In genomic region chrX:2317347-2317832, dm6 we compare ENCODE assay signal across 1 fruit fly cellular context.
A peak's percentile ranks its signal among the peaks of the same experiment; 100 is the strongest.
TF ChIP-seq lines count a peak whose summit lies in the region.

No protein-coding gene starts in this region.

TF ChIP-seq in whole organism, embryonic, 481 proteins besides CTCF, POLR2A, EP300 and RAD21 (continued from another document and continues in another):
- TF ChIP-seq CG12769 (tag; optimal IDR thresholded peaks at IDR 0.05; lab: Kevin White, UChicago) (peak; percentile 64), sim (GFP tag; IDR thresholded peaks at IDR 0.05; lab: Robert Waterston, UW) (no peak), Spps (tag; optimal IDR thresholded peaks at IDR 0.05; lab: Kevin White, UChicago) (no peak), pnt (GFP tag; optimal IDR thresholded peaks at IDR 0.05; lab: Kevin White, UChicago) (no peak), Jarid2 (GFP tag; optimal IDR thresholded peaks at IDR 0.05; lab: Kevin White, UChicago) (no peak), CG10147 (GFP tag; optimal IDR thresholded peaks at IDR 0.05; lab: Kevin White, UChicago) (no peak), CG14441 (GFP tag; IDR thresholded peaks at IDR 0.05; lab: Robert Waterston, UW) (no peak), gro (GFP tag; optimal IDR thresholded peaks at IDR 0.05; lab: Kevin White, UChicago) (no peak), Atf6 (GFP tag; IDR thresholded peaks at IDR 0.05; lab: Robert Waterston, UW) (0 out of 2 replicates have a peak, but pooled peaks have one; percentile 16), peb (GFP tag; IDR thresholded peaks at IDR 0.05; lab: Robert Waterston, UW) (no peak), CG17328 (GFP tag; IDR thresholded peaks at IDR 0.05; lab: Robert Waterston, UW) (no peak; the same call in 1 of the 2 replicates), Ada2b (GFP tag; IDR thresholded peaks at IDR 0.05; lab: Robert Waterston, UW) (no peak), lola (GFP tag; optimal IDR thresholded peaks at IDR 0.05; lab: Kevin White, UChicago) (no peak), CG15479 (GFP tag; optimal IDR thresholded peaks at IDR 0.05; lab: Kevin White, UChicago) (no peak), ken (GFP tag; IDR thresholded peaks at IDR 0.05; lab: Robert Waterston, UW) (no peak), Nf-YC (tag; optimal IDR thresholded peaks at IDR 0.05; lab: Kevin White, UChicago) (peak; percentile 9), Sry-δ (GFP tag; optimal IDR thresholded peaks at IDR 0.05; lab: Kevin White, UChicago) (no peak), CG6175 (GFP tag; IDR thresholded peaks at IDR 0.05; lab: Robert Waterston, UW) (no peak), CG18011 (GFP tag; optimal IDR thresholded peaks at IDR 0.05; lab: Kevin White, UChicago) (no peak), Med (GFP tag; lab: Kevin White, UChicago) (peak; percentile 77), fd102C (GFP tag; optimal IDR thresholded peaks at IDR 0.05; lab: Kevin White, UChicago) (no peak), gsb-n (tag; optimal IDR thresholded peaks at IDR 0.05; lab: Kevin White, UChicago) (peak; percentile 21), Sry-β (GFP tag; optimal IDR thresholded peaks at IDR 0.05; lab: Kevin White, UChicago) (no peak), CG13287 (GFP tag; IDR thresholded peaks at IDR 0.05; lab: Robert Waterston, UW; ENCODE audit: partially characterized antibody) (peak; percentile 49; the same call in 1 of the 2 replicates), CG17385 (GFP tag; optimal IDR thresholded peaks at IDR 0.05; lab: Kevin White, UChicago) (peak; percentile 73), CG1792 (GFP tag; optimal IDR thresholded peaks at IDR 0.05; lab: Kevin White, UChicago) (no peak), tll (GFP tag; optimal IDR thresholded peaks at IDR 0.05; lab: Kevin White, UChicago) (no peak), Awh (GFP tag; IDR thresholded peaks at IDR 0.05; lab: Robert Waterston, UW) (0 out of 2 replicates have a peak, but pooled peaks have one; percentile 19), CG13296 (GFP tag; optimal IDR thresholded peaks at IDR 0.05; lab: Kevin White, UChicago) (peak; percentile 46), Fer1 (GFP tag; optimal IDR thresholded peaks at IDR 0.05; lab: Kevin White, UChicago) (peak; percentile 13), Bgb (GFP tag; IDR thresholded peaks at IDR 0.05; lab: Robert Waterston, UW; ENCODE audit: partially characterized antibody) (no peak), CG4820 (GFP tag; optimal IDR thresholded peaks at IDR 0.05; lab: Kevin White, UChicago) (no peak), aop (GFP tag; IDR thresholded peaks at IDR 0.05; lab: Robert Waterston, UW) (peak; percentile 97), CG10431 (GFP tag; optimal IDR thresholded peaks at IDR 0.05; lab: Kevin White, UChicago) (peak; percentile 49), Bteb2 (GFP tag; optimal IDR thresholded peaks at IDR 0.05; lab: Kevin White, UChicago) (no peak), CG18599 (GFP tag; optimal IDR thresholded peaks at IDR 0.05; lab: Kevin White, UChicago) (no peak), sd (tag; optimal IDR thresholded peaks at IDR 0.05; lab: Kevin White, UChicago) (peak; percentile 65), Eip74EF (GFP tag; optimal IDR thresholded peaks at IDR 0.05; lab: Kevin White, UChicago) (peak in 1 of 2 experiments; percentile 98), E2f1 (GFP tag; IDR thresholded peaks at IDR 0.05; lab: Robert Waterston, UW) (no peak), CG31441 (GFP tag; IDR thresholded peaks at IDR 0.05; lab: Robert Waterston, UW) (no peak), CG6854 (GFP tag; optimal IDR thresholded peaks at IDR 0.05; lab: Kevin White, UChicago) (peak; percentile 29), unc-4 (GFP tag; IDR thresholded peaks at IDR 0.05; lab: Robert Waterston, UW; ENCODE audit: partially characterized antibody) (peak; percentile 46; the same call in 1 of the 2 replicates), CG8290 (GFP tag; optimal IDR thresholded peaks at IDR 0.05; lab: Kevin White, UChicago) (no peak), CG8290 (tag; optimal IDR thresholded peaks at IDR 0.05; lab: Kevin White, UChicago) (peak in 1 of 2 experiments; percentile 17), crol (GFP tag; IDR thresholded peaks at IDR 0.05; lab: Robert Waterston, UW) (peak; percentile 91), lov (optimal IDR thresholded peaks at IDR 0.05; lab: Kevin White, UChicago) (no peak), lov (GFP tag; IDR thresholded peaks at IDR 0.05; lab: Robert Waterston, UW) (no peak), CG12236 (GFP tag; optimal IDR thresholded peaks at IDR 0.05; lab: Kevin White, UChicago) (no peak), sqz (GFP tag; optimal IDR thresholded peaks at IDR 0.05; lab: Kevin White, UChicago) (peak; percentile 92), en (GFP tag; optimal IDR thresholded peaks at IDR 0.05; lab: Kevin White, UChicago) (no peak), Sox102F (GFP tag; optimal IDR thresholded peaks at IDR 0.05; lab: Kevin White, UChicago) (no peak), sens (GFP tag; lab: Kevin White, UChicago) (peak; percentile 74), Vsx1 (GFP tag; optimal IDR thresholded peaks at IDR 0.05; lab: Kevin White, UChicago) (no peak), CG3065 (GFP tag; optimal IDR thresholded peaks at IDR 0.05; lab: Kevin White, UChicago) (no peak), onecut (GFP tag; IDR thresholded peaks at IDR 0.05; lab: Robert Waterston, UW) (peak; percentile 36), ewg (GFP tag; optimal IDR thresholded peaks at IDR 0.05; lab: Kevin White, UChicago) (no peak), CG10543 (GFP tag; optimal IDR thresholded peaks at IDR 0.05; lab: Kevin White, UChicago) (peak; percentile 11), CG18262 (tag; optimal IDR thresholded peaks at IDR 0.05; lab: Kevin White, UChicago) (no peak), dm (GFP tag; optimal IDR thresholded peaks at IDR 0.05; lab: Kevin White, UChicago) (no peak), Hand (GFP tag; optimal IDR thresholded peaks at IDR 0.05; lab: Kevin White, UChicago) (peak; percentile 28), luna (GFP tag; optimal IDR thresholded peaks at IDR 0.05; lab: Kevin White, UChicago) (no peak), CG6791 (GFP tag; IDR thresholded peaks at IDR 0.05; lab: Robert Waterston, UW; ENCODE audit: partially characterized antibody) (no peak; the same call in 2 of the 3 replicates), CG32532 (GFP tag; IDR thresholded peaks at IDR 0.05; lab: Robert Waterston, UW) (peak; percentile 70; the same call in 1 of the 2 replicates), CG12071 (GFP tag; optimal IDR thresholded peaks at IDR 0.05; lab: Kevin White, UChicago) (peak; percentile 56), exex (tag; optimal IDR thresholded peaks at IDR 0.05; lab: Kevin White, UChicago) (peak; percentile 2), CG6683 (GFP tag; optimal IDR thresholded peaks at IDR 0.05; lab: Kevin White, UChicago) (peak; percentile 8), HLH54F (GFP tag; optimal IDR thresholded peaks at IDR 0.05; lab: Kevin White, UChicago) (no peak), fru (optimal IDR thresholded peaks at IDR 0.05; lab: Kevin White, UChicago) (no peak), CG3995 (GFP tag; optimal IDR thresholded peaks at IDR 0.05; lab: Kevin White, UChicago) (peak; percentile 76), ara (GFP tag; IDR thresholded peaks at IDR 0.05; lab: Robert Waterston, UW) (0 out of 2 replicates have a peak, but pooled peaks have one; percentile 21), cwo (GFP tag; optimal IDR thresholded peaks at IDR 0.05; lab: Kevin White, UChicago) (no peak), chm (GFP tag; IDR thresholded peaks at IDR 0.05; lab: Robert Waterston, UW) (0 out of 2 replicates have a peak, but pooled peaks have one; percentile 54), CG34224 (GFP tag; IDR thresholded peaks at IDR 0.05; lab: Robert Waterston, UW; ENCODE audit: partially characterized antibody) (peak; percentile 62), unpg (GFP tag; optimal IDR thresholded peaks at IDR 0.05; lab: Kevin White, UChicago) (no peak), CG16813 (GFP tag; IDR thresholded peaks at IDR 0.05; lab: Robert Waterston, UW; ENCODE audit: partially characterized antibody) (no peak), HmgZ (tag; optimal IDR thresholded peaks at IDR 0.05; lab: Kevin White, UChicago) (peak; percentile 36), CG3163 (GFP tag; optimal IDR thresholded peaks at IDR 0.05; lab: Kevin White, UChicago) (peak; percentile 94), CG10366 (GFP tag; IDR thresholded peaks at IDR 0.05; lab: Robert Waterston, UW) (no peak), CG4707 (GFP tag; optimal IDR thresholded peaks at IDR 0.05; lab: Kevin White, UChicago) (peak; percentile 47), CrebB (tag; optimal IDR thresholded peaks at IDR 0.05; lab: Kevin White, UChicago) (no peak), vvl (GFP tag; IDR thresholded peaks at IDR 0.05; lab: Robert Waterston, UW) (peak; percentile 29; the same call in 1 of the 2 replicates), CG6813 (GFP tag; optimal IDR thresholded peaks at IDR 0.05; lab: Kevin White, UChicago) (peak; percentile 22), CG15514 (GFP tag; optimal IDR thresholded peaks at IDR 0.05; lab: Kevin White, UChicago) (peak; percentile 48), pita (GFP tag; optimal IDR thresholded peaks at IDR 0.05; lab: Kevin White, UChicago) (no peak), klu (GFP tag; IDR thresholded peaks at IDR 0.05; lab: Robert Waterston, UW) (no peak), zen2 (GFP tag; IDR thresholded peaks at IDR 0.05; lab: Robert Waterston, UW; ENCODE audit: partially characterized antibody) (peak; percentile 73), odd (GFP tag; optimal IDR thresholded peaks at IDR 0.05; lab: Kevin White, UChicago) (peak; percentile 15), CG12391 (tag; optimal IDR thresholded peaks at IDR 0.05; lab: Kevin White, UChicago) (no peak), CG4360 (GFP tag; IDR thresholded peaks at IDR 0.05; lab: Robert Waterston, UW) (peak; percentile 43; the same call in 1 of the 2 replicates), ftz-f1 (GFP tag; optimal IDR thresholded peaks at IDR 0.05; lab: Kevin White, UChicago) (peak; percentile 63), CG5245 (GFP tag; optimal IDR thresholded peaks at IDR 0.05; lab: Kevin White, UChicago) (no peak), H2.0 (GFP tag; IDR thresholded peaks at IDR 0.05; lab: Robert Waterston, UW) (no peak), lab (GFP tag; optimal IDR thresholded peaks at IDR 0.05; lab: Kevin White, UChicago) (peak; percentile 15), her (GFP tag; optimal IDR thresholded peaks at IDR 0.05; lab: Kevin White, UChicago) (no peak), tap (tag; optimal IDR thresholded peaks at IDR 0.05; lab: Kevin White, UChicago) (no peak), stc (GFP tag; IDR thresholded peaks at IDR 0.05; lab: Robert Waterston, UW) (peak; percentile 17; the same call in 1 of the 2 replicates), CG18764 (GFP tag; optimal IDR thresholded peaks at IDR 0.05; lab: Kevin White, UChicago) (no peak), Deaf1 (tag; optimal IDR thresholded peaks at IDR 0.05; lab: Kevin White, UChicago) (peak; percentile 28), CG4617 (GFP tag; optimal IDR thresholded peaks at IDR 0.05; lab: Kevin White, UChicago; ENCODE audit: borderline replicate concordance) (no peak), YL-1 (GFP tag; optimal IDR thresholded peaks at IDR 0.05; lab: Kevin White, UChicago) (no peak), hkb (optimal IDR thresholded peaks at IDR 0.05; lab: Kevin White, UChicago) (no peak), hkb (GFP tag; IDR thresholded peaks at IDR 0.05; lab: Robert Waterston, UW) (peak; percentile 42), CG17568 (GFP tag; optimal IDR thresholded peaks at IDR 0.05; lab: Kevin White, UChicago) (peak; percentile 10), lbe (GFP tag; optimal IDR thresholded peaks at IDR 0.05; lab: Kevin White, UChicago) (peak; percentile 74), tgo (GFP tag; IDR thresholded peaks at IDR 0.05; lab: Robert Waterston, UW) (no peak), toy (GFP tag; IDR thresholded peaks at IDR 0.05; lab: Robert Waterston, UW) (no peak), mirr (GFP tag; optimal IDR thresholded peaks at IDR 0.05; lab: Kevin White, UChicago) (peak; percentile 58), pzg (GFP tag; optimal IDR thresholded peaks at IDR 0.05; lab: Kevin White, UChicago) (no peak), Scr (GFP tag; IDR thresholded peaks at IDR 0.05; lab: Robert Waterston, UW; ENCODE audit: partially characterized antibody) (peak; percentile 31), slou (GFP tag; optimal IDR thresholded peaks at IDR 0.05; lab: Kevin White, UChicago) (no peak), CG8281 (tag; optimal IDR thresholded peaks at IDR 0.05; lab: Kevin White, UChicago) (no peak), cg (GFP tag; optimal IDR thresholded peaks at IDR 0.05; lab: Kevin White, UChicago) (peak; percentile 79), CG9215 (GFP tag; IDR thresholded peaks at IDR 0.05; lab: Robert Waterston, UW) (no peak), bsh (GFP tag; optimal IDR thresholded peaks at IDR 0.05; lab: Kevin White, UChicago) (no peak), BEAF-32 (GFP tag; optimal IDR thresholded peaks at IDR 0.05; lab: Kevin White, UChicago) (no peak), dmrt99B (tag; optimal IDR thresholded peaks at IDR 0.05; lab: Kevin White, UChicago) (no peak), sug (tag; optimal IDR thresholded peaks at IDR 0.05; lab: Kevin White, UChicago) (peak; percentile 94), chinmo (GFP tag; IDR thresholded peaks at IDR 0.05; lab: Robert Waterston, UW; ENCODE audit: partially characterized antibody) (peak; percentile 90), fd96Cb (tag; optimal IDR thresholded peaks at IDR 0.05; lab: Kevin White, UChicago) (no peak), Opbp (GFP tag; IDR thresholded peaks at IDR 0.05; lab: Robert Waterston, UW; ENCODE audit: partially characterized antibody) (no peak), CG1647 (GFP tag; optimal IDR thresholded peaks at IDR 0.05; lab: Kevin White, UChicago) (no peak), tin (GFP tag; optimal IDR thresholded peaks at IDR 0.05; lab: Kevin White, UChicago) (no peak), Hmr (GFP tag; optimal IDR thresholded peaks at IDR 0.05; lab: Kevin White, UChicago) (no peak), CG11093 (GFP tag; IDR thresholded peaks at IDR 0.05; lab: Robert Waterston, UW) (no peak), Hey (tag; optimal IDR thresholded peaks at IDR 0.05; lab: Kevin White, UChicago) (no peak), pho (GFP tag; optimal IDR thresholded peaks at IDR 0.05; lab: Kevin White, UChicago) (peak; percentile 2), CG3407 (GFP tag; optimal IDR thresholded peaks at IDR 0.05; lab: Kevin White, UChicago) (no peak), Trl (optimal IDR thresholded peaks at IDR 0.05; lab: Kevin White, UChicago) (peak; percentile 94 to 99), Trl (GFP tag; optimal IDR thresholded peaks at IDR 0.05; lab: Kevin White, UChicago) (peak; percentile 63), ci (GFP tag; IDR thresholded peaks at IDR 0.05; lab: Robert Waterston, UW) (peak; percentile 61; the same call in 2 of the 3 replicates), Meics (GFP tag; optimal IDR thresholded peaks at IDR 0.05; lab: Kevin White, UChicago) (peak; percentile 27), Fer3 (tag; optimal IDR thresholded peaks at IDR 0.05; lab: Kevin White, UChicago) (no peak), Mrtf (GFP tag; IDR thresholded peaks at IDR 0.05; lab: Robert Waterston, UW) (no peak)
